Worm (Caenorhabditis elegans) whole organism, L4/young adult: ENCODE results near the gene nhr-261.

Experiments
- W03F9.2 ChIP-seq: fragments of 150-350 bp; optimal IDR thresholded peaks from 2 replicates; lab custom pipeline; 2014; ENCODE audit warnings: missing biosample characterization, missing genetic modification characterization
- him-1 ChIP-seq: sonication (generic microtip); optimal IDR thresholded peaks from 2 replicates; lab custom pipeline; 2016; ENCODE audit warnings: missing genotype, missing genetic modification reagents, missing genetic modification characterization, missing compliant biosample characterization

DNA sequence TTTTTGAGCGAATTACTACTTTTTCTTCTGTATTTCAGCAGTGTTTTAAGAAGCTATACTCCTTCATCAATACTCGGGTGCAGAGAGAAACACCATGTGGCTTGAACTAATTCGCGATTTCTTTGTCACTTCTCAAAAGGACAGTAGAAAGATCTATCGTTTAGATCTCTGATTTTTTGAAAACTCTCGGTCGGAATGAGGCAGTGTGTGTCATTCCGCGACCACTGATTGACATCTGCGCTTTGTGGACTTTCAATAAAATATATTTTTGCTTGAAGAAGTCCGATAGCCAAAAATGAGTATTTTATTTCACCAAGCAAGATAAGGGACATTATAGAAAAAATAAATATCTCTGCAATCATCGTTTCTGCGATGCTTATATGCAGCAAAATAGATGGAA, 2.5 kb downstream of the nhr-261 start:
- TF ChIP-seq him-1 (tag; lab: Kevin White, UChicago) (no peak), W03F9.2 (no peak)
